Worm (Caenorhabditis elegans) whole organism, L4 larva: ENCODE results near the gene str-5.

Experiments used
- D1046.2 ChIP-seq: fragments of 200-800 bp; sonication (Bioruptor generic); IDR thresholded peaks from 2 replicates; pipeline ENCODE4 v1.3.6; 2022; ENCODE audit warnings: missing genetic modification characterization, missing compliant biosample characterization
- R02D3.7 ChIP-seq: fragments of 150-350 bp; sonication (generic microtip); optimal IDR thresholded peaks from 3 replicates; lab custom pipeline; 2014; ENCODE audit warnings: missing biosample characterization, missing genetic modification characterization
- T26A8.4 ChIP-seq: fragments of 200-800 bp; sonication (Bioruptor generic); IDR thresholded peaks from 2 replicates; pipeline ENCODE4 v1.3.6; 2022; ENCODE audit warnings: missing genetic modification characterization, missing compliant biosample characterization
- Y105C5A.15 ChIP-seq: fragments of 200-800 bp; sonication (Bioruptor generic); IDR thresholded peaks from 2 replicates; pipeline ENCODE4 v1.3.6; 2022; ENCODE audit warnings: missing genetic modification characterization, missing compliant biosample characterization
- Y48G9A.11 ChIP-seq: fragments of 200-800 bp; sonication (Bioruptor generic); IDR thresholded peaks from 2 replicates; pipeline ENCODE4 v1.3.6; 2022; ENCODE audit warnings: missing genetic modification reagents, missing genetic modification characterization, missing compliant biosample characterization
- Y5F2A.4 ChIP-seq: fragments of 200-800 bp; sonication (Bioruptor generic); optimal IDR thresholded peaks from 2 replicates; lab custom pipeline; 2018; ENCODE audit warnings: mild to moderate bottlenecking, missing genetic modification characterization, missing compliant biosample characterization
- Y75B8A.6 ChIP-seq: fragments of 200-800 bp; sonication (Bioruptor generic); IDR thresholded peaks from 2 replicates; pipeline ENCODE4 v1.3.6; 2022; ENCODE audit warnings: missing genetic modification reagents, missing genetic modification characterization, missing compliant biosample characterization
- ZK546.5 ChIP-seq, 2 experiments: sonication (generic microtip); optimal IDR thresholded peaks; 2 replicates each; lab custom pipeline; 2017; ENCODE audit warnings: missing biosample characterization in 2 of 2, missing genetic modification characterization in 2 of 2
- aha-1 ChIP-seq: fragments of 150-350 bp; peaks from one replicate; lab custom pipeline; 2014; ENCODE audit warnings: missing biosample characterization, missing genetic modification characterization
- aly-2 ChIP-seq: sonication (generic microtip); optimal IDR thresholded peaks from 2 replicates; lab custom pipeline; 2018; ENCODE audit warnings: missing biosample characterization, missing genetic modification characterization
- attf-4 ChIP-seq: sonication (generic microtip); optimal IDR thresholded peaks from 3 replicates; lab custom pipeline; 2017; ENCODE audit warnings: missing biosample characterization, missing genetic modification characterization
- ceh-20 ChIP-seq: fragments of 200-800 bp; sonication (Bioruptor generic); IDR thresholded peaks from 2 replicates; pipeline ENCODE4 v1.3.6; 2022; ENCODE audit warnings: missing genetic modification reagents, missing genetic modification characterization, missing compliant biosample characterization
- ceh-32 ChIP-seq: sonication (generic microtip); optimal IDR thresholded peaks from 2 replicates; lab custom pipeline; 2016; ENCODE audit warnings: mild to moderate bottlenecking, missing genetic modification characterization, missing compliant biosample characterization; ENCODE audit not compliant: poor library complexity
- ceh-82 ChIP-seq: sonication (generic microtip); optimal IDR thresholded peaks from 2 replicates; lab custom pipeline; 2017; ENCODE audit warnings: missing biosample characterization, missing genetic modification characterization
- daf-12 ChIP-seq: fragments of 150-350 bp; optimal IDR thresholded peaks from 2 replicates; lab custom pipeline; 2014; ENCODE audit warnings: missing biosample characterization, missing genetic modification reagents, missing genetic modification characterization
- daf-16 ChIP-seq, 3 experiments: sonication (generic microtip); optimal IDR thresholded peaks; 2 replicates each; lab custom pipeline; 2016 to 2017; ENCODE audit warnings: missing genetic modification characterization in 3 of 3, missing genetic modification reagents in 3 of 3, mild to moderate bottlenecking in 2 of 3, missing compliant biosample characterization in 2 of 3, missing biosample characterization in 1 of 3, moderate library complexity in 1 of 3
- daf-19 ChIP-seq: fragments of 200-800 bp; sonication (Bioruptor generic); conservative IDR thresholded peaks from 2 replicates; pipeline ENCODE4 v1.3.6; 2022; ENCODE audit warnings: missing genetic modification characterization, missing compliant biosample characterization
- daf-8 ChIP-seq: fragments of 200-800 bp; sonication (Bioruptor generic); IDR thresholded peaks from 2 replicates; pipeline ENCODE4 v1.3.6; 2022; ENCODE audit warnings: missing genetic modification characterization, missing compliant biosample characterization
- dmd-6 ChIP-seq: fragments of 200-800 bp; sonication (Bioruptor generic); IDR thresholded peaks from 2 replicates; pipeline ENCODE4 v1.3.6; 2022; ENCODE audit warnings: missing genetic modification reagents, missing genetic modification characterization, missing compliant biosample characterization
- egl-43 ChIP-seq: fragments of 200-800 bp; sonication (Bioruptor generic); IDR thresholded peaks from 2 replicates; pipeline ENCODE4 v1.3.6; 2022; ENCODE audit warnings: missing genetic modification reagents, missing genetic modification characterization, missing compliant biosample characterization
- fos-1 ChIP-seq: fragments of 150-350 bp; optimal IDR thresholded peaks from 2 replicates; lab custom pipeline; 2014; ENCODE audit warnings: missing biosample characterization, missing genetic modification characterization
- hmg-1.1 ChIP-seq: fragments of 200-800 bp; sonication (Bioruptor generic); IDR thresholded peaks from 2 replicates; pipeline ENCODE4 v1.3.6; 2022; ENCODE audit warnings: missing genetic modification reagents, missing genetic modification characterization, missing compliant biosample characterization
- jun-1 ChIP-seq: fragments of 150-350 bp; optimal IDR thresholded peaks from 2 replicates; lab custom pipeline; 2014; ENCODE audit warnings: missing biosample characterization, missing genetic modification reagents, missing genetic modification characterization
- lim-7 ChIP-seq: fragments of 200-800 bp; sonication (Bioruptor generic); IDR thresholded peaks from 2 replicates; pipeline ENCODE4 v1.3.6; 2022; ENCODE audit warnings: missing genetic modification characterization, missing compliant biosample characterization
- lin-1 ChIP-seq: fragments of 200-800 bp; sonication (Bioruptor generic); IDR thresholded peaks from 2 replicates; pipeline ENCODE4 v1.3.6; 2022; ENCODE audit warnings: missing genetic modification reagents, missing genetic modification characterization, missing compliant biosample characterization
- lin-13 ChIP-seq: fragments of 150-350 bp; optimal IDR thresholded peaks from 2 replicates; lab custom pipeline; 2014; ENCODE audit warnings: missing biosample characterization, missing genetic modification reagents, missing genetic modification characterization
- lin-29 ChIP-seq: fragments of 200-800 bp; sonication (Bioruptor generic); IDR thresholded peaks from 2 replicates; pipeline ENCODE4 v1.3.6; 2022; ENCODE audit warnings: missing genetic modification reagents, missing genetic modification characterization, missing compliant biosample characterization
- lin-38 ChIP-seq: fragments of 200-800 bp; sonication (Bioruptor generic); IDR thresholded peaks from 2 replicates; pipeline ENCODE4 v1.3.6; 2022; ENCODE audit warnings: missing genetic modification reagents, missing genetic modification characterization, missing compliant biosample characterization
- lir-3 ChIP-seq: sonication (generic microtip); optimal IDR thresholded peaks from 2 replicates; lab custom pipeline; 2016; ENCODE audit warnings: mild to moderate bottlenecking, missing genetic modification characterization, missing compliant biosample characterization
- madf-5 ChIP-seq, 2 experiments: fragments of 200-800 bp; sonication (Bioruptor generic); IDR thresholded peaks; 2 replicates each; pipeline ENCODE4 v1.3.6; 2022; ENCODE audit warnings: missing compliant biosample characterization in 2 of 2, missing genetic modification characterization in 2 of 2
- madf-9 ChIP-seq: fragments of 200-800 bp; sonication (Bioruptor generic); conservative IDR thresholded peaks from 2 replicates; pipeline ENCODE4 v1.3.6; 2022; ENCODE audit warnings: missing genetic modification reagents, missing genetic modification characterization, missing compliant biosample characterization
- mdl-1 ChIP-seq, 2 experiments: fragments of 150-350 bp in 1 of 2; sonication (generic microtip) in 1 of 2; optimal IDR thresholded peaks; 2 replicates each; lab custom pipeline; 2014 to 2017; ENCODE audit warnings: missing biosample characterization in 2 of 2, missing genetic modification characterization in 2 of 2
- mep-1 ChIP-seq: fragments of 150-350 bp; sonication (generic microtip); optimal IDR thresholded peaks from 3 replicates; lab custom pipeline; 2014; ENCODE audit warnings: missing biosample characterization, missing genetic modification characterization
- mxl-3 ChIP-seq: fragments of 200-800 bp; sonication (Bioruptor generic); optimal IDR thresholded peaks from 2 replicates; lab custom pipeline; 2018; ENCODE audit warnings: mild to moderate bottlenecking, missing genetic modification characterization, missing compliant biosample characterization
- nhr-10 ChIP-seq: fragments of 150-350 bp; optimal IDR thresholded peaks from 2 replicates; lab custom pipeline; 2014; ENCODE audit warnings: missing biosample characterization, missing genetic modification characterization
- nhr-28 ChIP-seq: fragments of 150-350 bp; optimal IDR thresholded peaks from 2 replicates; lab custom pipeline; 2014; ENCODE audit warnings: missing biosample characterization, missing genetic modification characterization
- nhr-42 ChIP-seq: fragments of 200-800 bp; sonication (Bioruptor generic); IDR thresholded peaks from 2 replicates; pipeline ENCODE4 v1.3.6; 2022; ENCODE audit warnings: missing genetic modification characterization, missing compliant biosample characterization
- nhr-48 ChIP-seq: sonication (generic microtip); optimal IDR thresholded peaks from 2 replicates; lab custom pipeline; 2016; ENCODE audit warnings: mild to moderate bottlenecking, missing genetic modification characterization, missing compliant biosample characterization
- nhr-77 ChIP-seq: fragments of 150-350 bp; optimal IDR thresholded peaks from 2 replicates; lab custom pipeline; 2014; ENCODE audit warnings: missing biosample characterization, missing genetic modification characterization
- set-16 ChIP-seq: fragments of 200-800 bp; sonication (Bioruptor generic); IDR thresholded peaks from 2 replicates; pipeline ENCODE4 v1.3.6; 2022; ENCODE audit warnings: missing genetic modification reagents, missing genetic modification characterization, missing compliant biosample characterization
- snpc-1.2 ChIP-seq: fragments of 200-800 bp; sonication (Bioruptor generic); IDR thresholded peaks from 2 replicates; pipeline ENCODE4 v1.3.6; 2022; ENCODE audit warnings: missing genetic modification reagents, missing genetic modification characterization, missing compliant biosample characterization
- tag-97 ChIP-seq: fragments of 200-800 bp; sonication (Bioruptor generic); IDR thresholded peaks from 2 replicates; pipeline ENCODE4 v1.3.6; 2022; ENCODE audit warnings: missing genetic modification characterization, missing compliant biosample characterization
- unc-130 ChIP-seq: sonication (generic microtip); optimal IDR thresholded peaks from 2 replicates; lab custom pipeline; 2016; ENCODE audit warnings: missing genetic modification reagents, missing genetic modification characterization, missing compliant biosample characterization
- zag-1 ChIP-seq: fragments of 150-350 bp; optimal IDR thresholded peaks from 2 replicates; lab custom pipeline; 2014; ENCODE audit warnings: missing biosample characterization, missing genetic modification characterization
- zip-11 ChIP-seq: fragments of 200-800 bp; sonication (Bioruptor generic); IDR thresholded peaks from 2 replicates; pipeline ENCODE4 v1.3.6; 2022; ENCODE audit warnings: missing genetic modification characterization, missing compliant biosample characterization
- zip-2 ChIP-seq: fragments of 150-350 bp; optimal IDR thresholded peaks from 2 replicates; lab custom pipeline; 2014; ENCODE audit warnings: missing biosample characterization, missing genetic modification characterization

The str-5 gene

DNA sequence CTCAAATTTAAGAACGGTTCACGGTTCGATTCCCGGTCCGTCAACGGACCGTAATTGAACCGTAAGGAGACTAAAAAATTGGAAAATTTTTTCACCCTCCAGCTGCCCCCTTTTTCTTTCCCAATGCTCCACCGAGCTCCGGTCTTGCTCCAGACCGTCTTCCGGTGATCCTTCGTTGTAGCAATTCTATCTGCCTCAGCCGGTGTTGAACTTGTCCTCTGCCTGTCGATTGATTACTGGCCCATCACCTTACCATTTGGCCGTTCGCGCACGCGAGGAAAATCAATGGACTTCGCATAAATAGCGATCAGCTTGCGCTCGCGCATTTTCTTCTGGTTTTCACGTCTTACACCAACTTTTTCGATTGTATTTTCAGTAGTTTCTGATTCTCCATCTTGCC is 14.3 kb downstream of the str-5 start (continued):
- TF ChIP-seq lin-38 (peak; percentile 82), egl-43 (peak; percentile 92), Y75B8A.6 (peak; percentile 78; the same call in 1 of the 2 replicates), T26A8.4 (peak; percentile 64; the same call in 1 of the 2 replicates), madf-5 (GFP tag; IDR thresholded peaks at IDR 0.05; lab: Robert Waterston, UW) (peak in 1 of 2 experiments; percentile 73; a peak in 1 of 4 replicates), set-16 (GFP tag; lab: Robert Waterston, UW) (peak; percentile 55), D1046.2 (GFP tag; lab: Robert Waterston, UW) (peak; percentile 81), madf-9 (peak; percentile 45; the same call in 1 of the 2 replicates), daf-8 (peak; percentile 64; the same call in 1 of the 2 replicates), lin-1 (GFP tag; lab: Robert Waterston, UW) (peak; percentile 66; the same call in 1 of the 2 replicates), nhr-42 (peak; percentile 66), lin-29 (GFP tag; lab: Robert Waterston, UW) (peak; percentile 27; the same call in 1 of the 2 replicates), dmd-6 (GFP tag; lab: Robert Waterston, UW) (0 out of 2 replicates have a peak, but pooled peaks have one; percentile 9)
- TF ChIP-seq, all 104 proteins: peak for 34; not testable (repeated sequence) for 70

DNA sequence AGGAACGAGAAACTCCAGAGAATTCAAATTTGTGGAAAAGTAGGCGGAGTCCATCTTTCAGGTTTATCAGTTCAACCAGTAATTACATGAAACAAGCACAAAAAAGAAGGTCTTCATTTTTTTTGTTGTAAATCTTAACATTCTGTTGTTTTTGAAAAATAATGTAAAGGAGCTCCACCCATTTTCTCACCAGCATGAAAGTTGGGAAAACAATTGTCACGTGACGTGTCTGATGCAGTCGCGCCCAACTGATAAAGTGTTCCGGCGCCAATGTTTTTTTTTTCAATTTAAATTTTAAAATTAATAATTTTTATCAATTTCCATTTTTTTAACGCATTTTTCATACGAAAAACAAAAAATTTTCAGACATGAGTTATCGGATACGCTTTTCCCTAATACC is 16.0 kb downstream of the str-5 start, which contains the start of gene F57A10.4:
Gene F57A10.4 (plus strand): TSS at position 367 of the 400 bp plus-strand sequence.
- no peak for TF ChIP-seq nhr-77 (tag; lab: Kevin White, UChicago)
- peak; percentile 56 for TF ChIP-seq unc-130 (GFP tag; lab: Kevin White, UChicago)

DNA sequence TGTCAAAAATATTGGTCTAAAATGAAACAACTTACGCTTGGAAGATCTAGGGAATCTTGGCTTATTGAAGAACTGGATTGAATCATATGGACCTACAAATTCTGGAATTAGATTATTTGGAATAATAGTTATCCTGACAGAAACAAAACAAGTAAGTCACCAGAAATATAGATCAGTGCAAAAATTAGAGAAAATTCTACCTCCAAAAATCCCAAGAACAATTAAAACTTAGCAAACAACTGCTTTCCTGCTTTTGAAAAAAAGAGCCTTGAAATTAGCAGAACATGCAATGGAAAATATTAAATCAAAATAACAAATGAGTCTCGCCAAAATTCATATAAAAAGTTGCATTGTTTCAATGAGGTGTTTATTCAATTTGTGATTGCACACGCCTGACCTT is 20.1 kb downstream of the str-5 start, which contains the start of gene nhr-60:
Gene nhr-60 (minus strand): TSS at position 101 of the 400 bp plus-strand sequence.
- TF ChIP-seq R02D3.7 (tag; lab: Kevin White, UChicago) (no peak), lin-29 (GFP tag; lab: Robert Waterston, UW) (no peak), aha-1 (tag; lab: Kevin White, UChicago) (no peak), daf-8 (no peak), lim-7 (no peak), daf-19 (GFP tag; lab: Robert Waterston, UW) (no peak), unc-130 (GFP tag; lab: Kevin White, UChicago) (no peak), aly-2 (tag; lab: Kevin White, UChicago) (no peak)

DNA sequence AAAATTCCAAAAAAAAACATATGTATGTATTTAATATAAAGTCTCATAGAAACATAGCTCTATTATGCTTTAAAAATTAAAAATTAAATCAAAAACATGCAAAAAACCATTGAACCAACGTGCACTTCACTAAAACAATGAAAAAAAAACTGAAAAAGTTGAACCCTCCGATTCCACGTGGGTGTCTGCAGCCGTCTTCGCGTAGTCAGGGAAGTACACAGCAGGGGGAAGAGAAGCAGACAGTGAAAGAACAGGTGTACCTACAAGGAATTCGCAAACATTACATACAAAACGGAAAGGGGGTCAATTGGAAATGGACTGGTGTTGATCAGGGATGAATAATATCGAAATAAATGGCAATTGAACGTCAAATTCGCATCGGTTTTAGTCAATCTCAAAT is 20.9 kb downstream of the str-5 start:
- TF ChIP-seq snpc-1.2 (GFP tag; lab: Robert Waterston, UW) (no peak), tag-97 (GFP tag; lab: Robert Waterston, UW) (no peak), dmd-6 (GFP tag; lab: Robert Waterston, UW) (peak; percentile 46; the same call in 1 of the 2 replicates), unc-130 (GFP tag; lab: Kevin White, UChicago) (no peak), Y105C5A.15 (GFP tag; lab: Robert Waterston, UW) (no peak), lin-13 (GFP tag; lab: Kevin White, UChicago) (no peak), ceh-32 (tag; lab: Kevin White, UChicago) (no peak), lir-3 (tag; lab: Kevin White, UChicago) (no peak), attf-4 (no peak), ceh-20 (GFP tag; lab: Robert Waterston, UW) (no peak), zag-1 (no peak), Y5F2A.4 (GFP tag; lab: Kevin White, UChicago) (no peak), zip-11 (GFP tag; lab: Robert Waterston, UW) (no peak), mxl-3 (GFP tag; lab: Kevin White, UChicago) (peak; percentile 80), ZK546.5 (tag; optimal IDR thresholded peaks at IDR 0.05; lab: Kevin White, UChicago) (no peak), jun-1 (no peak), Y48G9A.11 (no peak), nhr-10 (tag; lab: Kevin White, UChicago) (no peak), zip-2 (tag; lab: Kevin White, UChicago) (no peak), ceh-82 (no peak), fos-1 (tag; lab: Kevin White, UChicago) (no peak), mdl-1 (tag; optimal IDR thresholded peaks at IDR 0.05; lab: Kevin White, UChicago) (peak; percentile 16 to 53), D1046.2 (GFP tag; lab: Robert Waterston, UW) (no peak), daf-12 (tag; lab: Kevin White, UChicago) (no peak), hmg-1.1 (GFP tag; lab: Robert Waterston, UW) (no peak), mep-1 (no peak), nhr-28 (tag; lab: Kevin White, UChicago) (peak; percentile 21), daf-16 (GFP tag; optimal IDR thresholded peaks at IDR 0.05; lab: Kevin White, UChicago) (no peak), daf-16 (tag; optimal IDR thresholded peaks at IDR 0.05; lab: Kevin White, UChicago) (peak; percentile 55), Y75B8A.6 (no peak), nhr-48 (tag; lab: Kevin White, UChicago) (no peak)
